Fruit fly (Drosophila melanogaster): Measurements from ENCODE around the gene CG11760.

CG11760 gene

DNA sequence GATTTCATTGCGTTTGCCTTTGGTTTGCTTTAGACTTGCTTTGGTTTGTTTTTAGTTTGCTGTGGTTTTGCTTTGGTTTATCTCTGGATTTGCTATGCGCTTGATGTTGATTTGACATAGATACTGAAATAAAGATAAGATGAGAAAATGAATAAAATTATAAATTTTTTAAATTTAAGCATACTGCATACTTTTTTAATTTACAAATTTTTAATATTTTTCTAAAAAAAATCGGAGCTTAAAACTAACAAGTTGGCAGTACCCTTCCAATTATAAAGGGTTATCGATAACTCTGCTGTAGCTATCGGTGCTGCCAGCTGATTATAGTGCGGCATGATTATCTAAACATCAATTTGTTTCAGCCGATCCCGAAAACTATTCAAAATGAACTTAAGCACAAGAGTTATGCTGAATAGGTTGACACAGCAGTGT, 45.2 kb upstream of the CG11760 start, which contains the start of gene mRpL19 (continued):
- TF ChIP-seq Abd-B (GFP tag; optimal IDR thresholded peaks at IDR 0.05) = no peak
- no peak for TF ChIP-seq chn (GFP tag; optimal IDR thresholded peaks at IDR 0.05)
- peak; percentile 59 for TF ChIP-seq tap (tag; optimal IDR thresholded peaks at IDR 0.05)
- no peak for TF ChIP-seq kay (GFP tag; optimal IDR thresholded peaks at IDR 0.05)
- TF ChIP-seq trh (GFP tag; optimal IDR thresholded peaks at IDR 0.05) = no peak
- no peak for TF ChIP-seq Oaz (GFP tag; IDR thresholded peaks at IDR 0.05)
- TF ChIP-seq CG8281 (tag; optimal IDR thresholded peaks at IDR 0.05) = no peak
- TF ChIP-seq run (tag; optimal IDR thresholded peaks at IDR 0.05) = no peak
- TF ChIP-seq fu2 (GFP tag; optimal IDR thresholded peaks at IDR 0.05) = no peak
- peak; percentile 62 for TF ChIP-seq CG12659 (GFP tag; optimal IDR thresholded peaks at IDR 0.05)
- TF ChIP-seq CG13424 (tag; optimal IDR thresholded peaks at IDR 0.05) = peak; percentile 71
- no peak for TF ChIP-seq dysf (GFP tag; IDR thresholded peaks at IDR 0.05)
- no peak for TF ChIP-seq Bdp1 (GFP tag; optimal IDR thresholded peaks at IDR 0.05)
- TF ChIP-seq da (GFP tag; optimal IDR thresholded peaks at IDR 0.05) = no peak
- TF ChIP-seq amos (GFP tag; IDR thresholded peaks at IDR 0.05; ENCODE audit: partially characterized antibody) = peak; percentile 65; the same call in 1 of the 2 replicates
- TF ChIP-seq CG9797 (GFP tag; optimal IDR thresholded peaks at IDR 0.05) = peak; percentile 26
- no peak for TF ChIP-seq NC2α (GFP tag; optimal IDR thresholded peaks at IDR 0.05)
- peak; percentile 72 for TF ChIP-seq Bgb (GFP tag; IDR thresholded peaks at IDR 0.05; ENCODE audit: partially characterized antibody)
- TF ChIP-seq CG11456 (GFP tag; IDR thresholded peaks at IDR 0.05) = no peak
- no peak for TF ChIP-seq CG12769 (tag; optimal IDR thresholded peaks at IDR 0.05)
- TF ChIP-seq dan (GFP tag; IDR thresholded peaks at IDR 0.05) = no peak
- no peak for TF ChIP-seq fd102C (GFP tag; optimal IDR thresholded peaks at IDR 0.05)
- TF ChIP-seq CG4730 (GFP tag; IDR thresholded peaks at IDR 0.05) = no peak
- TF ChIP-seq mld (GFP tag; IDR thresholded peaks at IDR 0.05; ENCODE audit: partially characterized antibody) = 0 out of 3 replicates have a peak, but pooled peaks have one; percentile 30
- no peak for TF ChIP-seq CG4707 (GFP tag; optimal IDR thresholded peaks at IDR 0.05)
- TF ChIP-seq CG10431 (GFP tag; optimal IDR thresholded peaks at IDR 0.05) = peak; percentile 31
- TF ChIP-seq Rfx (GFP tag; IDR thresholded peaks at IDR 0.05) = no peak
- TF ChIP-seq sug (tag; optimal IDR thresholded peaks at IDR 0.05) = peak; percentile 61
- peak; percentile 9 for TF ChIP-seq Ets97D (GFP tag; optimal IDR thresholded peaks at IDR 0.05)
- no peak for TF ChIP-seq ci (GFP tag; IDR thresholded peaks at IDR 0.05)
- TF ChIP-seq Dref (GFP tag; IDR thresholded peaks at IDR 0.05) = peak; percentile 78
- TF ChIP-seq CG3995 (GFP tag; optimal IDR thresholded peaks at IDR 0.05) = no peak
- TF ChIP-seq HmgD (GFP tag; optimal IDR thresholded peaks at IDR 0.05) = no peak
- no peak for TF ChIP-seq lab (GFP tag; optimal IDR thresholded peaks at IDR 0.05)
- no peak for TF ChIP-seq gt (GFP tag; IDR thresholded peaks at IDR 0.05)
- TF ChIP-seq Hr78 (GFP tag; optimal IDR thresholded peaks at IDR 0.05) = no peak
- TF ChIP-seq dmrt11E (tag; optimal IDR thresholded peaks at IDR 0.05) = peak; percentile 34
- TF ChIP-seq onecut (GFP tag; IDR thresholded peaks at IDR 0.05) = no peak
- TF ChIP-seq ranshi (GFP tag; IDR thresholded peaks at IDR 0.05) = peak; percentile 11; the same call in 1 of the 2 replicates
- TF ChIP-seq CG14014 (GFP tag; IDR thresholded peaks at IDR 0.05) = peak; percentile 13; the same call in 1 of the 2 replicates
- TF ChIP-seq pum (GFP tag; optimal IDR thresholded peaks at IDR 0.05) = no peak
- no peak for TF ChIP-seq ap (GFP tag; IDR thresholded peaks at IDR 0.05)
- TF ChIP-seq E2f1 (GFP tag; IDR thresholded peaks at IDR 0.05) = no peak
- peak in 1 of 2 experiments; percentile 25 for TF ChIP-seq Eip74EF (GFP tag; optimal IDR thresholded peaks at IDR 0.05)
- no peak for TF ChIP-seq Tbp (GFP tag; optimal IDR thresholded peaks at IDR 0.05)
- no peak for TF ChIP-seq Side (GFP tag; optimal IDR thresholded peaks at IDR 0.05)
- TF ChIP-seq hth (optimal IDR thresholded peaks at IDR 0.05) = no peak
- TF ChIP-seq CG9215 (GFP tag; IDR thresholded peaks at IDR 0.05) = no peak
- TF ChIP-seq p53 (GFP tag; optimal IDR thresholded peaks at IDR 0.05) = no peak
- no peak for TF ChIP-seq Antp (GFP tag; optimal IDR thresholded peaks at IDR 0.05)
- TF ChIP-seq hb (GFP tag; IDR thresholded peaks at IDR 0.05; ENCODE audit: partially characterized antibody) = no peak; the same call in 2 of the 3 replicates
- peak; percentile 46 for TF ChIP-seq CG30403 (GFP tag; optimal IDR thresholded peaks at IDR 0.05)
